Worm (Caenorhabditis elegans) whole organism, L1 larva: Measurements from ENCODE around the gene osg-1.

Experiments
- aly-2 ChIP-seq: fragments of 150-350 bp; optimal IDR thresholded peaks from 2 replicates; lab custom pipeline; 2014; ENCODE audit warnings: missing biosample characterization, missing genetic modification characterization
- blmp-1 ChIP-seq: fragments of 150-350 bp; optimal IDR thresholded peaks from 2 replicates; lab custom pipeline; 2014; ENCODE audit warnings: missing biosample characterization, missing genetic modification characterization
- ceh-82 ChIP-seq, 3 experiments: fragments of 150-350 bp in 1 of 3; sonication (generic microtip) in 2 of 3; optimal IDR thresholded peaks; 2 replicates each; lab custom pipeline; 2014 to 2017; ENCODE audit warnings: missing biosample characterization in 3 of 3, missing genetic modification characterization in 3 of 3
- ces-1 ChIP-seq: fragments of 150-350 bp; optimal IDR thresholded peaks from 2 replicates; lab custom pipeline; 2014; ENCODE audit warnings: missing biosample characterization, missing genetic modification reagents, missing genetic modification characterization
- lin-39 ChIP-seq: fragments of 150-350 bp; optimal IDR thresholded peaks from 2 replicates; lab custom pipeline; 2014; ENCODE audit warnings: missing biosample characterization, missing genetic modification reagents, missing genetic modification characterization
- lsy-2 ChIP-seq, 2 experiments: fragments of 150-350 bp; optimal IDR thresholded peaks; 2 replicates each; lab custom pipeline; 2014; ENCODE audit warnings: missing biosample characterization in 2 of 2, missing genetic modification characterization in 2 of 2
- nhr-11 ChIP-seq: fragments of 150-350 bp; optimal IDR thresholded peaks from 2 replicates; lab custom pipeline; 2014; ENCODE audit warnings: missing biosample characterization, missing genetic modification characterization
- nhr-47 ChIP-seq: sonication (generic microtip); optimal IDR thresholded peaks from 2 replicates; lab custom pipeline; 2016; ENCODE audit warnings: mild to moderate bottlenecking, missing genetic modification characterization, moderate library complexity, missing compliant biosample characterization
- nhr-76 ChIP-seq: sonication (generic microtip); optimal IDR thresholded peaks from 2 replicates; lab custom pipeline; 2017; ENCODE audit warnings: missing biosample characterization, missing genetic modification characterization
- rnt-1 ChIP-seq: sonication (generic microtip); optimal IDR thresholded peaks from 2 replicates; lab custom pipeline; 2016; ENCODE audit warnings: mild to moderate bottlenecking, missing genetic modification characterization, moderate library complexity, missing compliant biosample characterization
- tbx-2 ChIP-seq: sonication (generic microtip); optimal IDR thresholded peaks from 2 replicates; lab custom pipeline; 2016; ENCODE audit warnings: missing genetic modification characterization, missing compliant biosample characterization
- ztf-11 ChIP-seq, 2 experiments: sonication (generic microtip); optimal IDR thresholded peaks; 2 replicates each; lab custom pipeline; 2016 to 2017; ENCODE audit warnings: missing genetic modification characterization in 2 of 2, missing biosample characterization in 1 of 2, missing compliant biosample characterization in 1 of 2

ce11 chrIII:5464077-5464476 is 23.3 kb upstream of the osg-1 start, which contains the start of gene F48E8.2:
- TF ChIP-seq nhr-47 (no peak), blmp-1 (tag; lab: Kevin White, UChicago) (no peak), rnt-1 (tag; lab: Kevin White, UChicago) (no peak), nhr-11 (tag; lab: Kevin White, UChicago) (no peak), ztf-11 (tag; optimal IDR thresholded peaks at IDR 0.05; lab: Kevin White, UChicago) (no peak), ceh-82 (tag; optimal IDR thresholded peaks at IDR 0.05; lab: Kevin White, UChicago) (no peak), tbx-2 (tag; lab: Kevin White, UChicago) (no peak), nhr-76 (no peak), ces-1 (GFP tag; lab: Kevin White, UChicago) (no peak), lin-39 (no peak), lsy-2 (tag; optimal IDR thresholded peaks at IDR 0.05; lab: Kevin White, UChicago) (no peak), aly-2 (no peak)
